Worm (Caenorhabditis elegans): ENCODE results near the gene srp-1.
A peak's percentile ranks its signal among the peaks of the same experiment; 100 is the strongest.

The srp-1 gene

ce11 chrV:730216-730615, 22.9 kb upstream of the srp-1 start:
- TF ChIP-seq hmg-1.1 (GFP tag; IDR thresholded peaks at IDR 0.05) (no peak), egl-43 (GFP tag; IDR thresholded peaks at IDR 0.05) (no peak), ceh-82 (tag; optimal IDR thresholded peaks at IDR 0.05) (no peak), mxl-2 (GFP tag; conservative IDR thresholded peaks at IDR 0.05) (no peak), nhr-237 (tag; optimal IDR thresholded peaks at IDR 0.05) (no peak), F49E8.2 (tag; optimal IDR thresholded peaks at IDR 0.05; ENCODE audit: borderline replicate concordance) (no peak), spr-3 (GFP tag; optimal IDR thresholded peaks at IDR 0.05) (no peak), ama-1 (optimal IDR thresholded peaks at IDR 0.05) (peak; percentile 64), nhr-6 (tag; optimal IDR thresholded peaks at IDR 0.05) (no peak), cey-2 (tag; optimal IDR thresholded peaks at IDR 0.05; ENCODE audit: borderline replicate concordance, insufficient read depth) (peak; percentile 38), dpl-1 (GFP tag; optimal IDR thresholded peaks at IDR 0.05) (no peak), tag-97 (GFP tag; IDR thresholded peaks at IDR 0.05) (no peak), aha-1 (tag) (peak; percentile 47), ztf-11 (tag; optimal IDR thresholded peaks at IDR 0.05) (no peak), tra-1 (GFP tag; IDR thresholded peaks at IDR 0.05) (no peak), lin-38 (GFP tag; IDR thresholded peaks at IDR 0.05) (peak; percentile 34; the same call in 1 of the 2 replicates), nhr-11 (tag; optimal IDR thresholded peaks at IDR 0.05) (no peak), ceh-20 (GFP tag; IDR thresholded peaks at IDR 0.05) (no peak), daf-16 (GFP tag; optimal IDR thresholded peaks at IDR 0.05) (peak in 1 of 2 experiments; percentile 52), daf-16 (tag; optimal IDR thresholded peaks at IDR 0.05) (peak; percentile 94), snpc-1.2 (GFP tag; IDR thresholded peaks at IDR 0.05) (no peak), fos-1 (tag; optimal IDR thresholded peaks at IDR 0.05) (no peak), nhr-42 (GFP tag; IDR thresholded peaks at IDR 0.05) (0 out of 2 replicates have a peak, but pooled peaks have one; percentile 4), nhr-111 (GFP tag; optimal IDR thresholded peaks at IDR 0.05) (no peak), dmd-8 (GFP tag; IDR thresholded peaks at IDR 0.05) (no peak), dmd-6 (GFP tag; IDR thresholded peaks at IDR 0.05) (peak; percentile 66), aly-2 (tag; optimal IDR thresholded peaks at IDR 0.05) (no peak), lir-3 (tag; optimal IDR thresholded peaks at IDR 0.05) (no peak), ctbp-1 (GFP tag; IDR thresholded peaks at IDR 0.05) (0 out of 2 replicates have a peak, but pooled peaks have one; percentile 25), spr-1 (tag; optimal IDR thresholded peaks at IDR 0.05) (peak; percentile 25), egl-27 (tag; optimal IDR thresholded peaks at IDR 0.05) (no peak), ceh-44 (GFP tag; IDR thresholded peaks at IDR 0.05) (no peak), lin-15B (tag; optimal IDR thresholded peaks at IDR 0.05) (no peak), daf-12 (tag; optimal IDR thresholded peaks at IDR 0.05) (no peak), F44E2.7 (GFP tag; IDR thresholded peaks at IDR 0.05) (no peak), jun-1 (tag; optimal IDR thresholded peaks at IDR 0.05) (no peak), daf-8 (GFP tag; IDR thresholded peaks at IDR 0.05) (no peak), F37D6.2 (tag; optimal IDR thresholded peaks at IDR 0.05) (no peak), ZK337.2 (GFP tag; IDR thresholded peaks at IDR 0.05) (no peak), pha-4 (GFP tag; IDR thresholded peaks at IDR 0.05) (0 out of 2 replicates have a peak, but pooled peaks have one; percentile 11), pha-4 (tag; optimal IDR thresholded peaks at IDR 0.05) (no peak), pqm-1 (tag; optimal IDR thresholded peaks at IDR 0.05) (no peak), lin-1 (GFP tag; IDR thresholded peaks at IDR 0.05) (0 out of 2 replicates have a peak, but pooled peaks have one; percentile 31), mep-1 (tag; optimal IDR thresholded peaks at IDR 0.05) (peak; percentile 78), hif-1 (tag; optimal IDR thresholded peaks at IDR 0.05) (peak in 1 of 2 experiments; percentile 47), arid-1 (GFP tag; conservative IDR thresholded peaks at IDR 0.05) (no peak), mdt-29 (GFP tag; IDR thresholded peaks at IDR 0.05) (peak; percentile 86), unc-39 (tag; optimal IDR thresholded peaks at IDR 0.05) (no peak), zfp-3 (GFP tag; conservative IDR thresholded peaks at IDR 0.05) (0 out of 2 replicates have a peak, but pooled peaks have one; percentile 23), lim-7 (GFP tag; IDR thresholded peaks at IDR 0.05) (0 out of 2 replicates have a peak, but pooled peaks have one; percentile 29), Y5F2A.4 (GFP tag; optimal IDR thresholded peaks at IDR 0.05) (no peak), skn-1 (tag; optimal IDR thresholded peaks at IDR 0.05) (no peak)

All from whole organism, L4 larva.